Worm (Caenorhabditis elegans) whole organism, L2 larva: Measurements from ENCODE around the gene ZC404.2.

Source experiments
- C34F6.9 ChIP-seq: fragments of 150-350 bp; optimal IDR thresholded peaks from 2 replicates; lab custom pipeline; 2014; ENCODE audit warnings: missing biosample characterization, missing genetic modification characterization
- F13H6.1 ChIP-seq: sonication (generic microtip); optimal IDR thresholded peaks from 2 replicates; lab custom pipeline; 2016; ENCODE audit warnings: missing genetic modification characterization, missing compliant biosample characterization
- R02D3.7 ChIP-seq: fragments of 150-350 bp; optimal IDR thresholded peaks from 2 replicates; lab custom pipeline; 2014; ENCODE audit warnings: missing biosample characterization, missing genetic modification characterization
- ZK546.5 ChIP-seq: sonication (generic microtip); optimal IDR thresholded peaks from 2 replicates; lab custom pipeline; 2017; ENCODE audit warnings: missing biosample characterization, missing genetic modification characterization
- aly-2 ChIP-seq: fragments of 150-350 bp; optimal IDR thresholded peaks from 2 replicates; lab custom pipeline; 2014; ENCODE audit warnings: missing biosample characterization, missing genetic modification characterization
- blmp-1 ChIP-seq: sonication (generic microtip); optimal IDR thresholded peaks from 2 replicates; lab custom pipeline; 2017; ENCODE audit warnings: missing genetic modification characterization, mild to moderate bottlenecking, missing compliant biosample characterization, antibody characterized with exemption, moderate library complexity; ENCODE audit not compliant: insufficient read depth
- ceh-16 ChIP-seq: fragments of 150-350 bp; optimal IDR thresholded peaks from 2 replicates; lab custom pipeline; 2014; ENCODE audit warnings: missing biosample characterization, missing genetic modification characterization
- crh-2 ChIP-seq: sonication (generic microtip); optimal IDR thresholded peaks from 2 replicates; lab custom pipeline; 2017; ENCODE audit warnings: missing biosample characterization, missing genetic modification characterization
- dmd-4 ChIP-seq: sonication (generic microtip); optimal IDR thresholded peaks from 2 replicates; lab custom pipeline; 2017; ENCODE audit warnings: missing biosample characterization, missing genetic modification characterization
- elt-1 ChIP-seq: fragments of 150-350 bp; optimal IDR thresholded peaks from 2 replicates; lab custom pipeline; 2014; ENCODE audit warnings: missing biosample characterization, missing genetic modification characterization
- elt-3 ChIP-seq: sonication (generic microtip); optimal IDR thresholded peaks from 2 replicates; lab custom pipeline; 2017; ENCODE audit warnings: missing biosample characterization, missing genetic modification characterization
- fos-1 ChIP-seq: fragments of 150-350 bp; optimal IDR thresholded peaks from 2 replicates; lab custom pipeline; 2014; ENCODE audit warnings: missing biosample characterization, missing genetic modification characterization
- gmeb-1 ChIP-seq: fragments of 150-350 bp; optimal IDR thresholded peaks from 2 replicates; lab custom pipeline; 2014; ENCODE audit warnings: missing biosample characterization, missing genetic modification characterization
- lin-11 ChIP-seq: fragments of 150-350 bp; sonication (generic microtip); optimal IDR thresholded peaks from 2 replicates; lab custom pipeline; 2014; ENCODE audit warnings: missing biosample characterization, missing genetic modification characterization, inconsistent platforms, mixed read lengths
- lin-39 ChIP-seq: fragments of 150-350 bp; optimal IDR thresholded peaks from 2 replicates; lab custom pipeline; 2014; ENCODE audit warnings: missing biosample characterization, missing genetic modification reagents, missing genetic modification characterization
- lsy-2 ChIP-seq, 2 experiments: fragments of 150-350 bp in 1 of 2; sonication (generic microtip) in 1 of 2; optimal IDR thresholded peaks; 2 replicates each; lab custom pipeline; 2014 to 2017; ENCODE audit warnings: missing biosample characterization in 2 of 2, missing genetic modification characterization in 2 of 2
- mbf-1 ChIP-seq: sonication (generic microtip); optimal IDR thresholded peaks from 2 replicates; lab custom pipeline; 2017; ENCODE audit warnings: missing biosample characterization, missing genetic modification characterization
- mdl-1 ChIP-seq, 2 experiments: fragments of 150-350 bp in 1 of 2; sonication (generic microtip) in 1 of 2; optimal IDR thresholded peaks; 2 replicates each; lab custom pipeline; 2017; ENCODE audit warnings: missing biosample characterization in 2 of 2, missing genetic modification characterization in 2 of 2
- nhr-11 ChIP-seq: fragments of 150-350 bp; optimal IDR thresholded peaks from 2 replicates; lab custom pipeline; 2014; ENCODE audit warnings: missing biosample characterization, missing genetic modification characterization
- nhr-129 ChIP-seq: fragments of 150-350 bp; optimal IDR thresholded peaks from 2 replicates; lab custom pipeline; 2014; ENCODE audit warnings: missing biosample characterization, missing genetic modification characterization
- nhr-21 ChIP-seq: fragments of 150-350 bp; optimal IDR thresholded peaks from 2 replicates; lab custom pipeline; 2014; ENCODE audit warnings: missing biosample characterization, missing genetic modification characterization
- nhr-23 ChIP-seq: fragments of 150-350 bp; optimal IDR thresholded peaks from 2 replicates; lab custom pipeline; 2014; ENCODE audit warnings: missing biosample characterization, missing genetic modification reagents, missing genetic modification characterization
- nhr-237 ChIP-seq: fragments of 150-350 bp; optimal IDR thresholded peaks from 2 replicates; lab custom pipeline; 2014; ENCODE audit warnings: missing biosample characterization, missing genetic modification characterization
- nhr-25 ChIP-seq: fragments of 150-350 bp; sonication (generic microtip); optimal IDR thresholded peaks from 3 replicates; lab custom pipeline; 2014; ENCODE audit warnings: missing biosample characterization, missing genetic modification characterization
- nhr-6 ChIP-seq: fragments of 150-350 bp; optimal IDR thresholded peaks from 2 replicates; lab custom pipeline; 2014; ENCODE audit warnings: missing biosample characterization, missing genetic modification characterization
- nhr-77 ChIP-seq: fragments of 150-350 bp; optimal IDR thresholded peaks from 2 replicates; lab custom pipeline; 2014; ENCODE audit warnings: missing biosample characterization, missing genetic modification characterization
- peb-1 ChIP-seq: fragments of 150-350 bp; optimal IDR thresholded peaks from 2 replicates; lab custom pipeline; 2014; ENCODE audit warnings: missing biosample characterization, missing genetic modification characterization
- sem-4 ChIP-seq: fragments of 150-350 bp; optimal IDR thresholded peaks from 2 replicates; lab custom pipeline; 2014; ENCODE audit warnings: missing biosample characterization, missing genetic modification reagents, missing genetic modification characterization
- skn-1 ChIP-seq: sonication (generic microtip); optimal IDR thresholded peaks from 2 replicates; lab custom pipeline; 2017; ENCODE audit warnings: missing biosample characterization, missing genetic modification characterization
- sma-9 ChIP-seq, 2 experiments: fragments of 150-350 bp in 1 of 2; sonication (generic microtip) in 1 of 2; optimal IDR thresholded peaks; 2 replicates each; lab custom pipeline; 2014 to 2016; ENCODE audit warnings: missing genetic modification characterization in 2 of 2, mild to moderate bottlenecking in 1 of 2, missing biosample characterization in 1 of 2, missing compliant biosample characterization in 1 of 2, missing genetic modification reagents in 1 of 2, moderate library complexity in 1 of 2
- snpc-4 ChIP-seq: fragments of 150-350 bp; optimal IDR thresholded peaks from 2 replicates; lab custom pipeline; 2014; ENCODE audit warnings: missing biosample characterization, missing genetic modification characterization
- unc-39 ChIP-seq: fragments of 150-350 bp; optimal IDR thresholded peaks from 2 replicates; lab custom pipeline; 2014; ENCODE audit warnings: missing biosample characterization, missing genetic modification characterization
- unc-55 ChIP-seq: fragments of 150-350 bp; sonication (generic microtip); optimal IDR thresholded peaks from 3 replicates; lab custom pipeline; 2014; ENCODE audit warnings: missing biosample characterization, missing genetic modification reagents, missing genetic modification characterization
- unc-62 ChIP-seq: fragments of 150-350 bp; optimal IDR thresholded peaks from 2 replicates; lab custom pipeline; 2014; ENCODE audit warnings: missing biosample characterization, missing genetic modification reagents, missing genetic modification characterization
- zag-1 ChIP-seq: fragments of 150-350 bp; optimal IDR thresholded peaks from 2 replicates; lab custom pipeline; 2014; ENCODE audit warnings: missing biosample characterization, missing genetic modification characterization
- ztf-1 ChIP-seq: fragments of 200-800 bp; sonication (Bioruptor generic); conservative IDR thresholded peaks from 2 replicates; pipeline ENCODE4 v1.3.6; 2022; ENCODE audit warnings: missing genetic modification characterization, missing compliant biosample characterization
- ztf-11 ChIP-seq: sonication (generic microtip); optimal IDR thresholded peaks from 2 replicates; lab custom pipeline; 2017; ENCODE audit warnings: missing biosample characterization, missing genetic modification characterization

Gene ZC404.2

ce11 chrV:6792565-6792964, 4.8 kb downstream of the ZC404.2 start, which contains the start of gene gck-2:
Gene gck-2 (minus strand): TSS chrV:6792665.
- no peak for TF ChIP-seq ztf-1 (GFP tag; lab: Robert Waterston, UW)
- no peak for TF ChIP-seq F13H6.1 (tag; lab: Kevin White, UChicago)
- TF ChIP-seq nhr-21, result no peak
- no peak for TF ChIP-seq snpc-4
- no peak for TF ChIP-seq nhr-77
- TF ChIP-seq nhr-11 (tag; lab: Kevin White, UChicago), result no peak
- no peak for TF ChIP-seq zag-1
- TF ChIP-seq, all 48 proteins: peak for 0

DNA sequence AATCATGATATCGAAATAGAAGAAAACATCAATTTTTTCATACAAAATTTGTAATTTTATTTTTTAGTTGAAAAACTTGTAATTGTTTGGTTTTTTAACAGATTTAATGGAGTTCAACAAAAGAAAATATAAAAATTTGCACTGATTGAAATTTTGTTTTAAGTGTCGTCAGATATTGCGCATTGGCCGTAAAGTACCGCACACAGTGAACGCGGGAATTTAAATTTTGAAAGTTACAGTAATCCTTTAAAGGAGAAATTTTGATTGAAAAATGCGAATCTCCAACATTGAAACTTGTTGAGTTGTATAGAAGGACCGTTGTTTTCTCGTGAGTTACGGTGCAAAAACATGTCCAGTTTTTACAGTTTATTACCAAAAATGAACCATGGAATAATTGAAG, 5.2 kb downstream of the ZC404.2 start:
- TF ChIP-seq lsy-2 (tag; optimal IDR thresholded peaks at IDR 0.05; lab: Kevin White, UChicago) (peak in 1 of 2 experiments; percentile 27), skn-1 (tag; lab: Kevin White, UChicago) (no peak)

DNA sequence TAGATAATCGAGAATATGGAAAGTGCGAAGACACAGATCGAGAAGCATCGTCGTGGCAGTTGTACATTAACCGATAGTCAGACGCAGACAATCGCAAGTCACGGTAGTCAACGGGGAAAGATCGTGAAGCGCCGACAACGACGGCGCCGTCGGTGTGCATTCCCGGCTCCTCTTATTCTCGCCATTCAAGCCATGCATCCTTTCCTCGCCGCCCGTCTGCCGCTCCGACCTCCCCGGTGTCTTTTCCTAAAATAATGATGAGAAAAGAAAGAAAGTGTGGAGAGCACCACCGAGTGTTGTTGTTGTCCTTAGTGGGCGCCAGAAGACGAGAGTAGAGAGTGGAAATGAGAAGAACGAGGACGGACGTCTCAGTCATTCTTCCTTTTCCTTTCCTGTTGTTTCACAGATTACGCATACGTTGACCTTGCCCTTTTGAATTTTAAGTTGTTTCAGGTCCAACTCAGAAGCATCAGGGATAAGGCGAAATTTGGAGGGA, 6.0 kb downstream of the ZC404.2 start, which contains the start of gene ZC404.1:
ZC404.1 (plus strand) TSS at position 446 of the 496 bp plus-strand sequence.
- no peak for TF ChIP-seq lin-11 (tag; lab: Kevin White, UChicago)
- no peak for TF ChIP-seq sma-9 (GFP tag; optimal IDR thresholded peaks at IDR 0.05; lab: Kevin White, UChicago)
- TF ChIP-seq sma-9 (tag; optimal IDR thresholded peaks at IDR 0.05; lab: Kevin White, UChicago), result no peak
- no peak for TF ChIP-seq fos-1 (tag; lab: Kevin White, UChicago)
- TF ChIP-seq mbf-1, result no peak
- peak; percentile 38 for TF ChIP-seq unc-55 (GFP tag; lab: Kevin White, UChicago)
- TF ChIP-seq ceh-16 (tag; lab: Kevin White, UChicago), result peak; percentile 27
- TF ChIP-seq mdl-1 (tag; optimal IDR thresholded peaks at IDR 0.05; lab: Kevin White, UChicago), result no peak
- peak; percentile 6 for TF ChIP-seq nhr-129
- peak; percentile 62 for TF ChIP-seq snpc-4
- TF ChIP-seq F13H6.1 (tag; lab: Kevin White, UChicago), result peak; percentile 34
- no peak for TF ChIP-seq sem-4 (tag; lab: Kevin White, UChicago)

ce11 chrV:6796264-6796663, 8.5 kb downstream of the ZC404.2 start:
- no peak for TF ChIP-seq nhr-21
- TF ChIP-seq crh-2 (tag; lab: Kevin White, UChicago), result peak; percentile 83
- no peak for TF ChIP-seq ztf-11 (tag; lab: Kevin White, UChicago)
- peak; percentile 7 for TF ChIP-seq C34F6.9 (tag; lab: Kevin White, UChicago)

ce11 chrV:6796894-6797293, 9.1 kb downstream of the ZC404.2 start:
- TF ChIP-seq sem-4 (tag; lab: Kevin White, UChicago) (peak; percentile 28), nhr-25 (tag; lab: Kevin White, UChicago) (peak; percentile 41), C34F6.9 (tag; lab: Kevin White, UChicago) (peak; percentile 22), mdl-1 (tag; optimal IDR thresholded peaks at IDR 0.05; lab: Kevin White, UChicago) (peak in 1 of 2 experiments; percentile 41), unc-39 (tag; lab: Kevin White, UChicago) (no peak), unc-55 (GFP tag; lab: Kevin White, UChicago) (peak; percentile 65), nhr-129 (peak; percentile 41), nhr-6 (no peak), F13H6.1 (tag; lab: Kevin White, UChicago) (peak; percentile 38), unc-62 (GFP tag; lab: Kevin White, UChicago) (no peak), lsy-2 (tag; optimal IDR thresholded peaks at IDR 0.05; lab: Kevin White, UChicago) (peak in 1 of 2 experiments; percentile 50), sma-9 (GFP tag; optimal IDR thresholded peaks at IDR 0.05; lab: Kevin White, UChicago) (peak; percentile 56), sma-9 (tag; optimal IDR thresholded peaks at IDR 0.05; lab: Kevin White, UChicago) (no peak), fos-1 (tag; lab: Kevin White, UChicago) (peak; percentile 87), crh-2 (tag; lab: Kevin White, UChicago) (peak; percentile 31), dmd-4 (tag; lab: Kevin White, UChicago) (no peak)

DNA sequence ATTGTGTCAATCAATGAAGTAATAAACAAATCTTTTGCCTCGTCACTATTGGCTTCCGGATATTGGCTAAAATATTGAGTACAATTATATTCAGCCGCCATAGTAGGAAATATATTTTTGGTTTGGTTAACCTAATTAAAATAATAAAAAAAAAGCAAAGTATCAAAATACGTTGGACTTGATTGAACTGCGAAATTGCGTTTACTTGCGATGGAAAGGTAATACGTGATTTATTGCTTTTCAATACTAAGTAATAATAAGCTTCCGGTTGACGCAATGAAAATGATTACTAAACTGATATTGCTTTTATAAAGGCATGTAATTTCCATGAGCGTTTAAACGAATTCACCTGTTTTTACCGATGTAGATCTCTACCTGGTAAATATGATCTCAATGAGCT, 11.8 kb downstream of the ZC404.2 start, which contains the start of gene dmsr-9:
dmsr-9 (minus strand) TSS at position 101 of the 400 bp plus-strand sequence.
- TF ChIP-seq R02D3.7 (tag; lab: Kevin White, UChicago), result no peak
- TF ChIP-seq nhr-6, result no peak
- TF ChIP-seq lin-39 (tag; lab: Kevin White, UChicago), result no peak
- no peak for TF ChIP-seq unc-55 (GFP tag; lab: Kevin White, UChicago)
- no peak for TF ChIP-seq dmd-4 (tag; lab: Kevin White, UChicago)
- TF ChIP-seq ztf-11 (tag; lab: Kevin White, UChicago), result no peak
- TF ChIP-seq peb-1 (tag; lab: Kevin White, UChicago), result no peak
- TF ChIP-seq ZK546.5, result no peak
- no peak for TF ChIP-seq nhr-23 (tag; lab: Kevin White, UChicago)
- no peak for TF ChIP-seq elt-1
- TF ChIP-seq elt-3 (tag; lab: Kevin White, UChicago), result no peak
- TF ChIP-seq fos-1 (tag; lab: Kevin White, UChicago), result no peak
- no peak for TF ChIP-seq F13H6.1 (tag; lab: Kevin White, UChicago)
- no peak for TF ChIP-seq blmp-1 (tag; lab: Kevin White, UChicago)
- TF ChIP-seq nhr-237 (tag; lab: Kevin White, UChicago), result no peak
- no peak for TF ChIP-seq gmeb-1
- TF ChIP-seq crh-2 (tag; lab: Kevin White, UChicago), result no peak
- no peak for TF ChIP-seq aly-2 (tag; lab: Kevin White, UChicago)
- no peak for TF ChIP-seq nhr-11 (tag; lab: Kevin White, UChicago)
- TF ChIP-seq unc-39 (tag; lab: Kevin White, UChicago), result no peak
